Worm (Caenorhabditis elegans) whole organism, L4 larva: Measurements from ENCODE around the gene col-187.

Experiments used
- F10B5.3 ChIP-seq: sonication (generic microtip); optimal IDR thresholded peaks from 2 replicates; lab custom pipeline; 2016; ENCODE audit warnings: mild to moderate bottlenecking, missing genetic modification characterization, missing compliant biosample characterization
- F49E8.2 ChIP-seq: sonication (generic microtip); optimal IDR thresholded peaks from 2 replicates; lab custom pipeline; 2016; ENCODE audit warnings: missing compliant biosample characterization, mild to moderate bottlenecking, missing genetic modification characterization, borderline replicate concordance
- R02D3.7 ChIP-seq: fragments of 150-350 bp; sonication (generic microtip); optimal IDR thresholded peaks from 3 replicates; lab custom pipeline; 2014; ENCODE audit warnings: missing biosample characterization, missing genetic modification characterization
- T20F7.1 ChIP-seq: fragments of 200-800 bp; sonication (Bioruptor generic); optimal IDR thresholded peaks from 2 replicates; lab custom pipeline; 2018; ENCODE audit warnings: mild to moderate bottlenecking, missing genetic modification characterization, missing compliant biosample characterization
- Y5F2A.4 ChIP-seq: fragments of 200-800 bp; sonication (Bioruptor generic); optimal IDR thresholded peaks from 2 replicates; lab custom pipeline; 2018; ENCODE audit warnings: mild to moderate bottlenecking, missing genetic modification characterization, missing compliant biosample characterization
- aha-1 ChIP-seq: fragments of 150-350 bp; peaks from one replicate; lab custom pipeline; 2014; ENCODE audit warnings: missing biosample characterization, missing genetic modification characterization
- attf-4 ChIP-seq: sonication (generic microtip); optimal IDR thresholded peaks from 3 replicates; lab custom pipeline; 2017; ENCODE audit warnings: missing biosample characterization, missing genetic modification characterization
- ceh-20 ChIP-seq: fragments of 200-800 bp; sonication (Bioruptor generic); IDR thresholded peaks from 2 replicates; pipeline ENCODE4 v1.3.6; 2022; ENCODE audit warnings: missing genetic modification reagents, missing genetic modification characterization, missing compliant biosample characterization
- ceh-62 ChIP-seq: sonication (generic microtip); optimal IDR thresholded peaks from 2 replicates; lab custom pipeline; 2017; ENCODE audit warnings: missing biosample characterization, missing genetic modification characterization
- ces-1 ChIP-seq: fragments of 150-350 bp; sonication (generic microtip); optimal IDR thresholded peaks from 4 replicates; lab custom pipeline; 2014; ENCODE audit warnings: missing biosample characterization, missing genetic modification reagents, missing genetic modification characterization
- ctbp-1 ChIP-seq: fragments of 200-800 bp; sonication (Bioruptor generic); IDR thresholded peaks from 2 replicates; pipeline ENCODE4 v1.3.6; 2022; ENCODE audit warnings: missing genetic modification reagents, missing genetic modification characterization, missing compliant biosample characterization
- daf-12 ChIP-seq: fragments of 150-350 bp; optimal IDR thresholded peaks from 2 replicates; lab custom pipeline; 2014; ENCODE audit warnings: missing biosample characterization, missing genetic modification reagents, missing genetic modification characterization
- daf-19 ChIP-seq: fragments of 200-800 bp; sonication (Bioruptor generic); conservative IDR thresholded peaks from 2 replicates; pipeline ENCODE4 v1.3.6; 2022; ENCODE audit warnings: missing genetic modification characterization, missing compliant biosample characterization
- daf-8 ChIP-seq: fragments of 200-800 bp; sonication (Bioruptor generic); IDR thresholded peaks from 2 replicates; pipeline ENCODE4 v1.3.6; 2022; ENCODE audit warnings: missing genetic modification characterization, missing compliant biosample characterization
- dmd-6 ChIP-seq: fragments of 200-800 bp; sonication (Bioruptor generic); IDR thresholded peaks from 2 replicates; pipeline ENCODE4 v1.3.6; 2022; ENCODE audit warnings: missing genetic modification reagents, missing genetic modification characterization, missing compliant biosample characterization
- dmd-8 ChIP-seq: fragments of 200-800 bp; sonication (Bioruptor generic); IDR thresholded peaks from 2 replicates; pipeline ENCODE4 v1.3.6; 2022; ENCODE audit warnings: missing genetic modification characterization, missing compliant biosample characterization
- duxl-1 ChIP-seq: sonication (generic microtip); optimal IDR thresholded peaks from 2 replicates; lab custom pipeline; 2016; ENCODE audit warnings: mild to moderate bottlenecking, missing genetic modification characterization, moderate library complexity, missing compliant biosample characterization; ENCODE audit not compliant: poor library complexity
- dve-1 ChIP-seq: sonication (generic microtip); optimal IDR thresholded peaks from 2 replicates; lab custom pipeline; 2017; ENCODE audit warnings: antibody characterized with exemption, mild to moderate bottlenecking, missing genetic modification characterization, missing compliant biosample characterization; ENCODE audit not compliant: insufficient read depth
- egl-43 ChIP-seq: fragments of 200-800 bp; sonication (Bioruptor generic); IDR thresholded peaks from 2 replicates; pipeline ENCODE4 v1.3.6; 2022; ENCODE audit warnings: missing genetic modification reagents, missing genetic modification characterization, missing compliant biosample characterization
- fkh-10 ChIP-seq: fragments of 150-350 bp; optimal IDR thresholded peaks from 2 replicates; lab custom pipeline; 2014; ENCODE audit warnings: missing biosample characterization, missing genetic modification reagents, missing genetic modification characterization
- gei-8 ChIP-seq: fragments of 200-800 bp; sonication (Bioruptor generic); optimal IDR thresholded peaks from 2 replicates; lab custom pipeline; 2018; ENCODE audit warnings: mild to moderate bottlenecking, missing genetic modification characterization, missing compliant biosample characterization
- lim-7 ChIP-seq: fragments of 200-800 bp; sonication (Bioruptor generic); IDR thresholded peaks from 2 replicates; pipeline ENCODE4 v1.3.6; 2022; ENCODE audit warnings: missing genetic modification characterization, missing compliant biosample characterization
- lin-1 ChIP-seq: fragments of 200-800 bp; sonication (Bioruptor generic); IDR thresholded peaks from 2 replicates; pipeline ENCODE4 v1.3.6; 2022; ENCODE audit warnings: missing genetic modification reagents, missing genetic modification characterization, missing compliant biosample characterization
- lin-38 ChIP-seq: fragments of 200-800 bp; sonication (Bioruptor generic); IDR thresholded peaks from 2 replicates; pipeline ENCODE4 v1.3.6; 2022; ENCODE audit warnings: missing genetic modification reagents, missing genetic modification characterization, missing compliant biosample characterization
- lin-39 ChIP-seq: fragments of 150-350 bp; optimal IDR thresholded peaks from 2 replicates; lab custom pipeline; 2014; ENCODE audit warnings: missing biosample characterization, missing genetic modification reagents, missing genetic modification characterization
- lsy-2 ChIP-seq, 2 experiments: fragments of 150-350 bp in 1 of 2; sonication (generic microtip) in 1 of 2; optimal IDR thresholded peaks; 2 replicates each; lab custom pipeline; 2014 to 2017; ENCODE audit warnings: missing biosample characterization in 2 of 2, missing genetic modification characterization in 2 of 2
- madf-5 ChIP-seq, 2 experiments: fragments of 200-800 bp; sonication (Bioruptor generic); IDR thresholded peaks; 2 replicates each; pipeline ENCODE4 v1.3.6; 2022; ENCODE audit warnings: missing compliant biosample characterization in 2 of 2, missing genetic modification characterization in 2 of 2
- madf-9 ChIP-seq: fragments of 200-800 bp; sonication (Bioruptor generic); conservative IDR thresholded peaks from 2 replicates; pipeline ENCODE4 v1.3.6; 2022; ENCODE audit warnings: missing genetic modification reagents, missing genetic modification characterization, missing compliant biosample characterization
- mdt-29 ChIP-seq: fragments of 200-800 bp; sonication (Bioruptor generic); IDR thresholded peaks from 2 replicates; pipeline ENCODE4 v1.3.6; 2022; ENCODE audit warnings: missing genetic modification reagents, missing genetic modification characterization, missing compliant biosample characterization
- mep-1 ChIP-seq: fragments of 150-350 bp; sonication (generic microtip); optimal IDR thresholded peaks from 3 replicates; lab custom pipeline; 2014; ENCODE audit warnings: missing biosample characterization, missing genetic modification characterization
- mxl-3 ChIP-seq: fragments of 200-800 bp; sonication (Bioruptor generic); optimal IDR thresholded peaks from 2 replicates; lab custom pipeline; 2018; ENCODE audit warnings: mild to moderate bottlenecking, missing genetic modification characterization, missing compliant biosample characterization
- nhr-102 ChIP-seq: sonication (generic microtip); optimal IDR thresholded peaks from 2 replicates; lab custom pipeline; 2016; ENCODE audit warnings: mild to moderate bottlenecking, missing genetic modification characterization, moderate library complexity, missing compliant biosample characterization
- nhr-237 ChIP-seq: sonication (generic microtip); optimal IDR thresholded peaks from 2 replicates; lab custom pipeline; 2017; ENCODE audit warnings: missing biosample characterization, missing genetic modification characterization
- nhr-28 ChIP-seq: fragments of 150-350 bp; optimal IDR thresholded peaks from 2 replicates; lab custom pipeline; 2014; ENCODE audit warnings: missing biosample characterization, missing genetic modification characterization
- nhr-42 ChIP-seq: fragments of 200-800 bp; sonication (Bioruptor generic); IDR thresholded peaks from 2 replicates; pipeline ENCODE4 v1.3.6; 2022; ENCODE audit warnings: missing genetic modification characterization, missing compliant biosample characterization
- nhr-6 ChIP-seq: fragments of 150-350 bp; optimal IDR thresholded peaks from 2 replicates; lab custom pipeline; 2014; ENCODE audit warnings: missing biosample characterization, missing genetic modification characterization
- nhr-76 ChIP-seq: fragments of 150-350 bp; optimal IDR thresholded peaks from 2 replicates; lab custom pipeline; 2014; ENCODE audit warnings: missing biosample characterization, missing genetic modification characterization
- nhr-77 ChIP-seq: fragments of 150-350 bp; optimal IDR thresholded peaks from 2 replicates; lab custom pipeline; 2014; ENCODE audit warnings: missing biosample characterization, missing genetic modification characterization
- pha-4 ChIP-seq, 2 experiments: fragments of 150-350 bp in 1 of 2; fragments of 200-800 bp in 1 of 2; sonication (Bioruptor generic) in 1 of 2; IDR thresholded peaks in 1 of 2; optimal IDR thresholded peaks in 1 of 2; 2 replicates each; pipeline versions ENCODE4 v1.3.6 to Lab custom; 2014 to 2022; ENCODE audit warnings: missing genetic modification characterization in 2 of 2, missing genetic modification reagents in 2 of 2, missing biosample characterization in 1 of 2, missing compliant biosample characterization in 1 of 2
- php-3 ChIP-seq: fragments of 200-800 bp; sonication (Bioruptor generic); IDR thresholded peaks from 2 replicates; pipeline ENCODE4 v1.3.6; 2022; ENCODE audit warnings: missing genetic modification reagents, missing genetic modification characterization, missing compliant biosample characterization
- rbr-2 ChIP-seq: sonication (generic microtip); optimal IDR thresholded peaks from 2 replicates; lab custom pipeline; 2016; ENCODE audit warnings: missing genotype, missing genetic modification characterization, missing compliant biosample characterization
- sdz-12 ChIP-seq: fragments of 200-800 bp; sonication (Bioruptor generic); optimal IDR thresholded peaks from 2 replicates; lab custom pipeline; 2018; ENCODE audit warnings: mild to moderate bottlenecking, missing genetic modification characterization, missing compliant biosample characterization
- snpc-1.2 ChIP-seq: fragments of 200-800 bp; sonication (Bioruptor generic); IDR thresholded peaks from 2 replicates; pipeline ENCODE4 v1.3.6; 2022; ENCODE audit warnings: missing genetic modification reagents, missing genetic modification characterization, missing compliant biosample characterization
- spr-1 ChIP-seq: sonication (generic microtip); optimal IDR thresholded peaks from 2 replicates; lab custom pipeline; 2016; ENCODE audit warnings: mild to moderate bottlenecking, missing genetic modification characterization, missing compliant biosample characterization
- spr-3 ChIP-seq: fragments of 200-800 bp; sonication (Bioruptor generic); optimal IDR thresholded peaks from 2 replicates; lab custom pipeline; 2018; ENCODE audit warnings: mild to moderate bottlenecking, missing genetic modification characterization, missing compliant biosample characterization
- tra-1 ChIP-seq: fragments of 200-800 bp; sonication (Bioruptor generic); IDR thresholded peaks from 2 replicates; pipeline ENCODE4 v1.3.6; 2022; ENCODE audit warnings: missing genetic modification reagents, missing genetic modification characterization, missing compliant biosample characterization
- unc-39 ChIP-seq: sonication (generic microtip); optimal IDR thresholded peaks from 2 replicates; lab custom pipeline; 2017; ENCODE audit warnings: missing biosample characterization, missing genetic modification characterization
- vab-7 ChIP-seq: fragments of 200-800 bp; sonication (Bioruptor generic); IDR thresholded peaks from 2 replicates; pipeline ENCODE4 v1.3.6; 2022; ENCODE audit warnings: missing genetic modification reagents, missing genetic modification characterization, missing compliant biosample characterization
- zag-1 ChIP-seq: fragments of 150-350 bp; optimal IDR thresholded peaks from 2 replicates; lab custom pipeline; 2014; ENCODE audit warnings: missing biosample characterization, missing genetic modification characterization
- zip-11 ChIP-seq: fragments of 200-800 bp; sonication (Bioruptor generic); IDR thresholded peaks from 2 replicates; pipeline ENCODE4 v1.3.6; 2022; ENCODE audit warnings: missing genetic modification characterization, missing compliant biosample characterization
- zip-2 ChIP-seq: fragments of 150-350 bp; optimal IDR thresholded peaks from 2 replicates; lab custom pipeline; 2014; ENCODE audit warnings: missing biosample characterization, missing genetic modification characterization
- ztf-11 ChIP-seq: fragments of 150-350 bp; optimal IDR thresholded peaks from 2 replicates; lab custom pipeline; 2014; ENCODE audit warnings: missing biosample characterization, missing genetic modification characterization

The col-187 gene

DNA sequence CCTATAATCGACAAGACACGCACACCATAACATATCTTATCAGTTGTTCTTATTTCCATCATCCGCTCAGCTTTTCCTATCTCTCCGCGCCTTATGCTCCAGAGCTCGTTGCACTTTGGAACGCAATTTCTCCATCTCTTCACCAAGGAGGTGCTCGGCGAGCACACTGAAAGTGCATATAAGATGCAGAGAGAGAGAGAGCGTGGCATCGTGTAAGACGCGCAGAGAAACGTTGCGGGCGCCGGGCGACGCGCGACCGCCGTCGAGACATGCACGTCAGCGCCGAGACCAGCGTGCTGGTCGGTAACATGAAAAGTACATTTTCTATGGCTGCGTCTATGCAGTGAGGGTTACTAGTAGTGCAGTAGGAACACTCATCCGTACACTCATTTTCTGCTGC is 48.1 kb upstream of the col-187 start (continued):
- TF ChIP-seq zip-2 (tag; lab: Kevin White, UChicago): no peak
- no peak for TF ChIP-seq zag-1 (tag; lab: Kevin White, UChicago)
- no peak for TF ChIP-seq attf-4 (tag; lab: Kevin White, UChicago)
- TF ChIP-seq madf-9 (GFP tag; lab: Robert Waterston, UW): 0 out of 2 replicates have a peak, but pooled peaks have one; percentile 44
- TF ChIP-seq dmd-6 (GFP tag; lab: Robert Waterston, UW): peak; percentile 90
- no peak for TF ChIP-seq tra-1 (GFP tag; lab: Robert Waterston, UW)
- no peak for TF ChIP-seq lin-39 (tag; lab: Kevin White, UChicago)
- no peak for TF ChIP-seq nhr-76
- no peak for TF ChIP-seq unc-39 (tag; lab: Kevin White, UChicago)
- TF ChIP-seq ctbp-1: peak; percentile 92
- no peak for TF ChIP-seq daf-8 (GFP tag; lab: Robert Waterston, UW)
- TF ChIP-seq nhr-6 (tag; lab: Kevin White, UChicago): peak; percentile 73
- TF ChIP-seq ceh-62: no peak
- no peak for TF ChIP-seq daf-12 (tag; lab: Kevin White, UChicago)
- peak; percentile 56 for TF ChIP-seq T20F7.1 (GFP tag; lab: Kevin White, UChicago)
- TF ChIP-seq pha-4 (GFP tag; IDR thresholded peaks at IDR 0.05; lab: Robert Waterston, UW): peak; percentile 61
- TF ChIP-seq pha-4 (tag; optimal IDR thresholded peaks at IDR 0.05; lab: Kevin White, UChicago): no peak
- no peak for TF ChIP-seq F49E8.2 (tag; lab: Kevin White, UChicago)
- TF ChIP-seq ces-1 (GFP tag; lab: Kevin White, UChicago): no peak
- TF ChIP-seq ztf-11 (tag; lab: Kevin White, UChicago): no peak
- TF ChIP-seq zip-11: no peak
- peak; percentile 74 for TF ChIP-seq nhr-102
- TF ChIP-seq aha-1 (tag; lab: Kevin White, UChicago): peak; percentile 84
- no peak for TF ChIP-seq daf-19
- TF ChIP-seq mep-1 (tag; lab: Kevin White, UChicago): peak; percentile 82
- peak; percentile 73 for TF ChIP-seq php-3
- no peak for TF ChIP-seq snpc-1.2 (GFP tag; lab: Robert Waterston, UW)
- peak; percentile 69 for TF ChIP-seq gei-8
- TF ChIP-seq lin-1 (GFP tag; lab: Robert Waterston, UW): no peak
- peak; percentile 61 for TF ChIP-seq fkh-10 (GFP tag; lab: Kevin White, UChicago)
- TF ChIP-seq duxl-1: peak; percentile 5
- TF ChIP-seq nhr-28 (tag; lab: Kevin White, UChicago): peak; percentile 89
- TF ChIP-seq sdz-12 (GFP tag; lab: Kevin White, UChicago): no peak
- TF ChIP-seq nhr-42 (GFP tag; lab: Robert Waterston, UW): 0 out of 2 replicates have a peak, but pooled peaks have one; percentile 44
- TF ChIP-seq madf-5 (GFP tag; IDR thresholded peaks at IDR 0.05; lab: Robert Waterston, UW): no peak
- TF ChIP-seq dmd-8 (GFP tag; lab: Robert Waterston, UW): no peak
- no peak for TF ChIP-seq R02D3.7 (tag; lab: Kevin White, UChicago)
- TF ChIP-seq rbr-2 (tag; lab: Kevin White, UChicago): peak; percentile 80
- peak; percentile 75 for TF ChIP-seq spr-1 (tag; lab: Kevin White, UChicago)
- TF ChIP-seq F10B5.3 (tag; lab: Kevin White, UChicago): no peak
- TF ChIP-seq lin-38 (GFP tag; lab: Robert Waterston, UW): no peak
- no peak for TF ChIP-seq vab-7 (GFP tag; lab: Robert Waterston, UW)
- peak; percentile 88 for TF ChIP-seq dve-1 (tag; lab: Kevin White, UChicago)
- peak; percentile 69 to 71 for TF ChIP-seq lsy-2 (tag; optimal IDR thresholded peaks at IDR 0.05; lab: Kevin White, UChicago)
- no peak for TF ChIP-seq nhr-237
- peak; percentile 75; the same call in 1 of the 2 replicates for TF ChIP-seq ceh-20 (GFP tag; lab: Robert Waterston, UW)
- TF ChIP-seq nhr-77 (tag; lab: Kevin White, UChicago): peak; percentile 62
- no peak for TF ChIP-seq egl-43
- no peak for TF ChIP-seq mdt-29 (GFP tag; lab: Robert Waterston, UW)
- TF ChIP-seq Y5F2A.4 (GFP tag; lab: Kevin White, UChicago): no peak
- peak; percentile 88 for TF ChIP-seq mxl-3 (GFP tag; lab: Kevin White, UChicago)
- TF ChIP-seq spr-3 (GFP tag; lab: Kevin White, UChicago): no peak
- TF ChIP-seq lim-7: no peak
